Fruit fly (Drosophila melanogaster) whole organism, embryonic: ENCODE measurements around the gene Mlc1.

Experiments used
- CG12769 ChIP-seq: fragments of 200-800 bp; sonication (Bioruptor generic); optimal IDR thresholded peaks from 2 replicates; lab custom pipeline; 2019; ENCODE audit warnings: missing biosample characterization, mild to moderate bottlenecking, missing genetic modification characterization, moderate library complexity
- CG1603 ChIP-seq: fragments of 200-800 bp; sonication (Bioruptor generic); optimal IDR thresholded peaks from 2 replicates; lab custom pipeline; 2019; ENCODE audit warnings: missing biosample characterization, mild to moderate bottlenecking, missing genetic modification characterization, moderate library complexity
- CG18476 ChIP-seq: fragments of 200-800 bp; sonication (Bioruptor generic); optimal IDR thresholded peaks from 2 replicates; lab custom pipeline; 2016; ENCODE audit warnings: missing biosample characterization, mild to moderate bottlenecking, missing genetic modification characterization
- h ChIP-seq: fragments of >200 bp; optimal IDR thresholded peaks from 2 replicates; lab custom pipeline; 2017
- psq ChIP-seq: fragments of 200-800 bp; sonication (Bioruptor generic); optimal IDR thresholded peaks from 2 replicates; lab custom pipeline; 2017; ENCODE audit warnings: missing biosample characterization, missing genetic modification characterization
- sug ChIP-seq: fragments of 200-800 bp; optimal IDR thresholded peaks from 2 replicates; lab custom pipeline; 2019; ENCODE audit warnings: missing biosample characterization, mild to moderate bottlenecking, missing genetic modification characterization, moderate library complexity
- usp ChIP-seq: fragments of >200 bp; optimal IDR thresholded peaks from 2 replicates; lab custom pipeline; 2017; ENCODE audit warnings: missing biosample characterization, missing genetic modification characterization
- yki ChIP-seq: fragments of >200 bp; optimal IDR thresholded peaks from 3 replicates; lab custom pipeline; 2018

- no peak for TF ChIP-seq CG12769 (tag; lab: Kevin White, UChicago)
- TF ChIP-seq psq (GFP tag; lab: Kevin White, UChicago): no peak
- no peak for TF ChIP-seq CG1603 (tag; lab: Kevin White, UChicago)
- TF ChIP-seq CG18476: no peak
- no peak for TF ChIP-seq h (lab: Kevin White, UChicago)
- no peak for TF ChIP-seq sug (tag; lab: Kevin White, UChicago)
- TF ChIP-seq usp (GFP tag; lab: Kevin White, UChicago): no peak
- TF ChIP-seq yki (lab: Kevin White, UChicago): no peak
Observed at dm6 chr3R:27679019-27679418, 19.0 kb upstream of the Mlc1 start, which contains the start of gene CG12883.
